Worm (Caenorhabditis elegans): Measurements from ENCODE around the gene cyp-29A4.
A peak's percentile ranks its signal among the peaks of the same experiment; 100 is the strongest.

cyp-29A4 gene

DNA sequence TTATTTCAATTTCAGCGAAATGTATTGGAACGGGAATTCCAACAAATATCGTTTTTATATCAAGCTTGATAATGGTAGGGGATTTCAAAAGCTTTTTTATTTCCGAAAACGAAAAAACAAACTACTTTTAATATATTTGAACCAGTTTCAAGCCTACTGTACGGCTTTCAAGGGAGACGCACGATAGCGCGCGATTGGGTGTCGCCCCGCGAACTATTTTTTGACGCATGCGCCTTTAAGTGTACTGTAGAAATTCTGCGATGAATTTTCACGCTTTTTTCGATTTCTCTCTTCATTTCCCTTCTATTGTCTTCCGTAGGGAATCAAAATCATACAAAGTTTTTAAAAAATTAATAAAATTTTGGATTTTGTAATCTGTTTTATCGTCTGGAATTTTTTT is 49.0 kb downstream of the cyp-29A4 start:
- TF ChIP-seq sma-3 (GFP tag; optimal IDR thresholded peaks at IDR 0.05) = no peak
- TF ChIP-seq unc-39 (tag; optimal IDR thresholded peaks at IDR 0.05) = no peak
- no peak for TF ChIP-seq ztf-1 (GFP tag; conservative IDR thresholded peaks at IDR 0.05)
- no peak for TF ChIP-seq skn-1 (tag; optimal IDR thresholded peaks at IDR 0.05)
- TF ChIP-seq elt-1 (tag; optimal IDR thresholded peaks at IDR 0.05) = no peak
- no peak for TF ChIP-seq ama-1 (optimal IDR thresholded peaks at IDR 0.05)
- no peak for TF ChIP-seq dmd-4 (tag; optimal IDR thresholded peaks at IDR 0.05)
- TF ChIP-seq lin-39 (tag; optimal IDR thresholded peaks at IDR 0.05) = no peak
- no peak for TF ChIP-seq unc-55 (GFP tag; optimal IDR thresholded peaks at IDR 0.05)
- TF ChIP-seq peb-1 (tag; optimal IDR thresholded peaks at IDR 0.05) = no peak
- no peak for TF ChIP-seq Y55F3AM.14 (GFP tag; optimal IDR thresholded peaks at IDR 0.05)
- no peak for TF ChIP-seq lsy-2 (tag; optimal IDR thresholded peaks at IDR 0.05)
- TF ChIP-seq lin-11 (tag; optimal IDR thresholded peaks at IDR 0.05) = no peak
- TF ChIP-seq sma-9 (GFP tag; optimal IDR thresholded peaks at IDR 0.05) = no peak
- no peak for TF ChIP-seq sma-9 (tag; optimal IDR thresholded peaks at IDR 0.05)
- TF ChIP-seq nhr-25 (tag; optimal IDR thresholded peaks at IDR 0.05) = no peak
- no peak for TF ChIP-seq sem-4 (tag; optimal IDR thresholded peaks at IDR 0.05)
- TF ChIP-seq unc-62 (GFP tag; optimal IDR thresholded peaks at IDR 0.05) = no peak

DNA sequence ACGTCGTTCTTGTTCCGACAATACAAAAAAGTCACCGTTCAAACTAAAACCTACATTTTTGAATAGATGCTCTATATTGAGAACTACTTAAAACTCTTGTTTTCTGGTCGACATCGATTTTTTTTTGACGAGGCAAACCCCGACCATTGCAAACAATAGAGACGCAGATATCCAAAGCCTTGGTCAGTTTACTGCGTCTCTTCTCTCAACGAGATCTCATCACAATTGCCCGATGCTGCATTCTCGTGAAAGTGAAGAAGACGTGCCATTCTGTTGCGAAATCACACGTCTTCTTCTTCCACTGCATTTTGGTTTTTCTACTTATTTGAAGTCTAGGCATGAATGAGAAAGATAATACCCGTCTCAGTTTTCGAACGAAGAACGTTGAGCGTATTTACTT is 49.8 kb downstream of the cyp-29A4 start:
- TF ChIP-seq unc-62 (GFP tag; optimal IDR thresholded peaks at IDR 0.05) (no peak), ceh-82 (tag; optimal IDR thresholded peaks at IDR 0.05) (no peak), unc-39 (tag; optimal IDR thresholded peaks at IDR 0.05) (no peak), sem-4 (tag; optimal IDR thresholded peaks at IDR 0.05) (peak; percentile 55), skn-1 (tag; optimal IDR thresholded peaks at IDR 0.05) (no peak), mbf-1 (tag; optimal IDR thresholded peaks at IDR 0.05) (no peak), blmp-1 (tag; optimal IDR thresholded peaks at IDR 0.05; ENCODE audit: insufficient read depth) (peak; percentile 57), lsy-2 (tag; optimal IDR thresholded peaks at IDR 0.05) (peak in 1 of 2 experiments; percentile 55), lin-39 (tag; optimal IDR thresholded peaks at IDR 0.05) (no peak), crh-2 (tag; optimal IDR thresholded peaks at IDR 0.05) (peak; percentile 58), nhr-21 (tag; optimal IDR thresholded peaks at IDR 0.05) (no peak), dmd-4 (tag; optimal IDR thresholded peaks at IDR 0.05) (no peak), ceh-16 (tag; optimal IDR thresholded peaks at IDR 0.05) (no peak), snpc-4 (tag; optimal IDR thresholded peaks at IDR 0.05) (no peak), nhr-6 (tag; optimal IDR thresholded peaks at IDR 0.05) (no peak), unc-55 (GFP tag; optimal IDR thresholded peaks at IDR 0.05) (peak; percentile 90), ztf-11 (tag; optimal IDR thresholded peaks at IDR 0.05) (no peak), alr-1 (tag; optimal IDR thresholded peaks at IDR 0.05) (no peak), Y55F3AM.14 (GFP tag; optimal IDR thresholded peaks at IDR 0.05) (no peak), sma-3 (GFP tag; optimal IDR thresholded peaks at IDR 0.05) (no peak), peb-1 (tag; optimal IDR thresholded peaks at IDR 0.05) (no peak), mdl-1 (tag; optimal IDR thresholded peaks at IDR 0.05) (peak in 1 of 2 experiments; percentile 22), mab-5 (tag; optimal IDR thresholded peaks at IDR 0.05) (no peak), R02D3.7 (tag; optimal IDR thresholded peaks at IDR 0.05) (no peak), zag-1 (tag; optimal IDR thresholded peaks at IDR 0.05) (peak; percentile 79), C34F6.9 (tag; optimal IDR thresholded peaks at IDR 0.05) (peak; percentile 74), elt-3 (tag; optimal IDR thresholded peaks at IDR 0.05) (no peak), nhr-10 (tag; optimal IDR thresholded peaks at IDR 0.05) (no peak), lin-13 (GFP tag; optimal IDR thresholded peaks at IDR 0.05) (peak; percentile 18), sma-9 (GFP tag; optimal IDR thresholded peaks at IDR 0.05) (peak; percentile 32), sma-9 (tag; optimal IDR thresholded peaks at IDR 0.05) (no peak), fos-1 (tag; optimal IDR thresholded peaks at IDR 0.05) (peak; percentile 41), nhr-23 (tag; optimal IDR thresholded peaks at IDR 0.05) (no peak), ztf-1 (GFP tag; conservative IDR thresholded peaks at IDR 0.05) (no peak), aly-2 (tag; optimal IDR thresholded peaks at IDR 0.05) (no peak), egl-27 (tag; optimal IDR thresholded peaks at IDR 0.05) (no peak), ama-1 (optimal IDR thresholded peaks at IDR 0.05) (no peak), ztf-4 (tag; optimal IDR thresholded peaks at IDR 0.05) (no peak), ZK546.5 (tag; optimal IDR thresholded peaks at IDR 0.05) (no peak), lin-11 (tag; optimal IDR thresholded peaks at IDR 0.05) (peak; percentile 20), F13H6.1 (tag; optimal IDR thresholded peaks at IDR 0.05) (peak; percentile 52), nhr-25 (tag; optimal IDR thresholded peaks at IDR 0.05) (peak; percentile 42), elt-1 (tag; optimal IDR thresholded peaks at IDR 0.05) (no peak), nhr-12 (tag; optimal IDR thresholded peaks at IDR 0.05) (no peak), nhr-237 (tag; optimal IDR thresholded peaks at IDR 0.05) (no peak), nhr-11 (tag; optimal IDR thresholded peaks at IDR 0.05) (no peak), gmeb-1 (tag; optimal IDR thresholded peaks at IDR 0.05) (no peak), nhr-77 (tag; optimal IDR thresholded peaks at IDR 0.05) (no peak), nhr-129 (tag; optimal IDR thresholded peaks at IDR 0.05) (peak; percentile 83)
